Worm (Caenorhabditis elegans): Measurements from ENCODE around the gene T01B7.13.

The T01B7.13 gene

DNA sequence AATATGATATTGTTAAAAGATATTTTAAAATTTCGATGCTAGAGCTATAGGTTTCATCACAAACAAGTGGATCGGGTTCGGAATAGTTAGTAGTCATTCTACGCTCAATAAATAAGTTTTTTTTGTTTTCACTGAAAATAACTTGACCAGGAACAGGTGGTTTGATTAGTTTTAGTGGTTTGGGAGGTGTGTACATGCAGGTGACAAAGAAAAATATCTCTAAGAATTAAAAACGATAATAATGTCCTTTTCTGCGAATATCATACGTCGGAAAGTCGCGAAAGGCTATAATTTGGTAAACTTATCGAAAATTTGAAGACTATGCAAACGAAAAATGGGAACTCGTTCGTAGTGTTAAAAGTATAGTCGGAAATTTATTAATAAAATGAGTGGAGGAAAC is 4.9 kb upstream of the T01B7.13 start, which contains the start of gene srg-15:
Gene srg-15, minus strand, starts transcription at position 101 of the 400 bp plus-strand sequence.
- no peak for TF ChIP-seq lin-11 (tag; optimal IDR thresholded peaks at IDR 0.05)
- no peak for TF ChIP-seq unc-62 (GFP tag; optimal IDR thresholded peaks at IDR 0.05)
- no peak for TF ChIP-seq lin-13 (GFP tag; optimal IDR thresholded peaks at IDR 0.05)
- TF ChIP-seq dmd-4 (tag; optimal IDR thresholded peaks at IDR 0.05): no peak
- TF ChIP-seq fos-1 (tag; optimal IDR thresholded peaks at IDR 0.05): no peak
- no peak for TF ChIP-seq gmeb-1 (tag; optimal IDR thresholded peaks at IDR 0.05)
- TF ChIP-seq nhr-25 (tag; optimal IDR thresholded peaks at IDR 0.05): no peak
- TF ChIP-seq nhr-237 (tag; optimal IDR thresholded peaks at IDR 0.05): no peak
- no peak for TF ChIP-seq elt-1 (tag; optimal IDR thresholded peaks at IDR 0.05)
- no peak for TF ChIP-seq zag-1 (tag; optimal IDR thresholded peaks at IDR 0.05)
- no peak for TF ChIP-seq aly-2 (tag; optimal IDR thresholded peaks at IDR 0.05)
- no peak for TF ChIP-seq C34F6.9 (tag; optimal IDR thresholded peaks at IDR 0.05)
- TF ChIP-seq mdl-1 (tag; optimal IDR thresholded peaks at IDR 0.05): no peak
- TF ChIP-seq ztf-1 (GFP tag; conservative IDR thresholded peaks at IDR 0.05): no peak
- TF ChIP-seq nhr-23 (tag; optimal IDR thresholded peaks at IDR 0.05): no peak
- TF ChIP-seq unc-39 (tag; optimal IDR thresholded peaks at IDR 0.05): no peak

ce11 chrII:8716231-8716878 is 1.2 kb downstream of the T01B7.13 start, which contains the start of the genes cyn-11 and T01B7.5:
Gene cyn-11, minus strand, starts transcription at chrII:8716281.
Gene T01B7.5, plus strand, starts transcription at chrII:8716828.
- TF ChIP-seq sem-4 (tag; optimal IDR thresholded peaks at IDR 0.05): peak; percentile 7
- no peak for TF ChIP-seq ceh-82 (tag; optimal IDR thresholded peaks at IDR 0.05)
- TF ChIP-seq lsy-2 (tag; optimal IDR thresholded peaks at IDR 0.05): peak in 1 of 2 experiments; percentile 50
- TF ChIP-seq unc-62 (GFP tag; optimal IDR thresholded peaks at IDR 0.05): no peak
- no peak for TF ChIP-seq elt-3 (tag; optimal IDR thresholded peaks at IDR 0.05)
- TF ChIP-seq gmeb-1 (tag; optimal IDR thresholded peaks at IDR 0.05): peak; percentile 9
- TF ChIP-seq mdl-1 (tag; optimal IDR thresholded peaks at IDR 0.05): no peak
- no peak for TF ChIP-seq ztf-4 (tag; optimal IDR thresholded peaks at IDR 0.05)
- no peak for TF ChIP-seq nhr-12 (tag; optimal IDR thresholded peaks at IDR 0.05)
- peak; percentile 4 for TF ChIP-seq lin-11 (tag; optimal IDR thresholded peaks at IDR 0.05)
- peak; percentile 34 for TF ChIP-seq crh-2 (tag; optimal IDR thresholded peaks at IDR 0.05)
- TF ChIP-seq C34F6.9 (tag; optimal IDR thresholded peaks at IDR 0.05): peak; percentile 33
- peak; percentile 35 for TF ChIP-seq sma-9 (GFP tag; optimal IDR thresholded peaks at IDR 0.05)
- TF ChIP-seq sma-9 (tag; optimal IDR thresholded peaks at IDR 0.05): no peak
- peak; percentile 21 for TF ChIP-seq nhr-129 (tag; optimal IDR thresholded peaks at IDR 0.05)

DNA sequence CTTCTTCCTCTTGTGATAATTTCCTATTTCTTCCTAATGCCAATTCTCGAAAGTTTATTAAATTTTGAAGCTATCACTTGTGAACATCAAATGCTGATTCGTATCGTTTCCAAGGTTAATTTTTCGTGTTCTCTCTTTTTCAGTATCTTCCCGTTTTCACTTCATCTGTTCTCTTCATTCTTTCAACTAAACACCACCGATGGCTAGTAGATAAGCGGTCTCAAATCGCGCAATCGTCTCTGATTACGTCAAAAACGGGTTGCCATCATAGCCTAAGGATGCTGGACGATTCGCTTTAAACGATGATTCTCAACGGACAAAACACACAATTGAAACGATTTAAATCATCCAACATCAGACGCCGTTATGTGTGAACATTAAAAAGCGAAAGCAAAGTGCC is 2.4 kb downstream of the T01B7.13 start:
- TF ChIP-seq sma-9 (GFP tag; optimal IDR thresholded peaks at IDR 0.05) (peak; percentile 35), sma-9 (tag; optimal IDR thresholded peaks at IDR 0.05) (no peak), blmp-1 (tag; optimal IDR thresholded peaks at IDR 0.05; ENCODE audit: insufficient read depth) (peak; percentile 96), nhr-21 (tag; optimal IDR thresholded peaks at IDR 0.05) (peak; percentile 28), nhr-25 (tag; optimal IDR thresholded peaks at IDR 0.05) (peak; percentile 51), sem-4 (tag; optimal IDR thresholded peaks at IDR 0.05) (peak; percentile 46), gmeb-1 (tag; optimal IDR thresholded peaks at IDR 0.05) (no peak), lsy-2 (tag; optimal IDR thresholded peaks at IDR 0.05) (no peak)

- no peak for TF ChIP-seq dmd-4 (tag; optimal IDR thresholded peaks at IDR 0.05)
- no peak for TF ChIP-seq ztf-11 (tag; optimal IDR thresholded peaks at IDR 0.05)
- TF ChIP-seq ztf-4 (tag; optimal IDR thresholded peaks at IDR 0.05): no peak
- TF ChIP-seq alr-1 (tag; optimal IDR thresholded peaks at IDR 0.05): no peak
- TF ChIP-seq sma-9 (GFP tag; optimal IDR thresholded peaks at IDR 0.05): no peak
- no peak for TF ChIP-seq sma-9 (tag; optimal IDR thresholded peaks at IDR 0.05)
- no peak for TF ChIP-seq lin-39 (tag; optimal IDR thresholded peaks at IDR 0.05)
- no peak for TF ChIP-seq nhr-25 (tag; optimal IDR thresholded peaks at IDR 0.05)
- no peak for TF ChIP-seq lin-11 (tag; optimal IDR thresholded peaks at IDR 0.05)
- no peak for TF ChIP-seq aly-2 (tag; optimal IDR thresholded peaks at IDR 0.05)
- TF ChIP-seq blmp-1 (tag; optimal IDR thresholded peaks at IDR 0.05; ENCODE audit: insufficient read depth): no peak
- no peak for TF ChIP-seq snpc-4 (tag; optimal IDR thresholded peaks at IDR 0.05)
- no peak for TF ChIP-seq skn-1 (tag; optimal IDR thresholded peaks at IDR 0.05)
- TF ChIP-seq ceh-82 (tag; optimal IDR thresholded peaks at IDR 0.05): no peak
- no peak for TF ChIP-seq Y55F3AM.14 (GFP tag; optimal IDR thresholded peaks at IDR 0.05)
- no peak for TF ChIP-seq C34F6.9 (tag; optimal IDR thresholded peaks at IDR 0.05)
- TF ChIP-seq nhr-11 (tag; optimal IDR thresholded peaks at IDR 0.05): no peak
- TF ChIP-seq nhr-129 (tag; optimal IDR thresholded peaks at IDR 0.05): no peak
Observed at ce11 chrII:8721955-8722524, 6.8 kb downstream of the T01B7.13 start, which contains the start of gene trcs-2. Gene trcs-2, plus strand, starts transcription at chrII:8722474.
